Fruit fly (Drosophila melanogaster) whole organism, embryonic: ENCODE results near the gene Cyp312a1.

Experiments used
- Aef1 ChIP-seq: fragments of 200-800 bp; sonication (Bioruptor generic); IDR thresholded peaks from 3 replicates; pipeline ENCODE4 v1.3.6; 2022; ENCODE audit warnings: missing biosample characterization, missing genetic modification characterization
- Atf-2 ChIP-seq: fragments of 200-800 bp; sonication (Bioruptor generic); optimal IDR thresholded peaks from 2 replicates; lab custom pipeline; 2016; ENCODE audit warnings: missing biosample characterization, missing genetic modification characterization
- BtbVII ChIP-seq: fragments of 200-800 bp; sonication (Bioruptor generic); optimal IDR thresholded peaks from 3 replicates; lab custom pipeline; 2017; ENCODE audit warnings: missing biosample characterization, mild to moderate bottlenecking, missing genetic modification characterization
- C15 ChIP-seq: fragments of 200-800 bp; sonication (Bioruptor generic); IDR thresholded peaks from 3 replicates; pipeline ENCODE4 v1.3.6; 2022; ENCODE audit warnings: missing biosample characterization, missing genetic modification characterization
- CG10267 ChIP-seq: fragments of 200-800 bp; sonication (Bioruptor generic); optimal IDR thresholded peaks from 2 replicates; lab custom pipeline; 2018; ENCODE audit warnings: missing biosample characterization, mild to moderate bottlenecking, missing genetic modification characterization, moderate library complexity
- CG11093 ChIP-seq: fragments of 200-800 bp; sonication (Bioruptor generic); IDR thresholded peaks from 3 replicates; pipeline ENCODE4 v1.3.6; 2022; ENCODE audit warnings: missing biosample characterization, missing genetic modification characterization
- CG1233 ChIP-seq: fragments of 200-800 bp; sonication (Bioruptor generic); optimal IDR thresholded peaks from 4 replicates; lab custom pipeline; 2018; ENCODE audit warnings: missing biosample characterization, mild to moderate bottlenecking, missing genetic modification characterization
- CG14441 ChIP-seq: fragments of 200-800 bp; sonication (Bioruptor generic); IDR thresholded peaks from 2 replicates; pipeline ENCODE4 v1.3.6; 2022; ENCODE audit warnings: missing biosample characterization, missing genetic modification characterization
- CG15601 ChIP-seq: fragments of 200-800 bp; sonication (Bioruptor generic); optimal IDR thresholded peaks from 3 replicates; lab custom pipeline; 2019; ENCODE audit warnings: missing biosample characterization, mild to moderate bottlenecking, missing genetic modification characterization, moderate library complexity
- CG17186 ChIP-seq: fragments of 200-800 bp; sonication (Bioruptor generic); optimal IDR thresholded peaks from 3 replicates; lab custom pipeline; 2017; ENCODE audit warnings: missing biosample characterization, missing genetic modification reagents, missing genetic modification characterization
- CG17829 ChIP-seq: fragments of 200-800 bp; optimal IDR thresholded peaks from 2 replicates; lab custom pipeline; 2019; ENCODE audit warnings: missing biosample characterization, mild to moderate bottlenecking, missing genetic modification characterization, moderate library complexity
- CG18764 ChIP-seq: fragments of 200-800 bp; sonication (Bioruptor generic); optimal IDR thresholded peaks from 3 replicates; lab custom pipeline; 2016; ENCODE audit warnings: missing biosample characterization, missing genetic modification characterization
- CG34422 ChIP-seq: fragments of 200-800 bp; sonication (Bioruptor generic); IDR thresholded peaks from 3 replicates; pipeline ENCODE4 v1.3.6; 2022; ENCODE audit warnings: missing biosample characterization, missing genetic modification characterization
- CG4730 ChIP-seq: fragments of 200-800 bp; sonication (Bioruptor generic); IDR thresholded peaks from 2 replicates; pipeline ENCODE4 v1.3.6; 2022; ENCODE audit warnings: missing biosample characterization, missing genetic modification characterization
- CG6683 ChIP-seq: fragments of 200-800 bp; sonication (Bioruptor generic); optimal IDR thresholded peaks from 2 replicates; lab custom pipeline; 2017; ENCODE audit warnings: missing biosample characterization, mild to moderate bottlenecking, missing genetic modification characterization, missing genetic modification reagents
- CG7357 ChIP-seq: fragments of 200-800 bp; sonication (Bioruptor generic); IDR thresholded peaks from 3 replicates; pipeline ENCODE4 v1.3.6; 2022; ENCODE audit warnings: missing biosample characterization, missing genetic modification characterization
- CG8478 ChIP-seq: fragments of >200 bp; optimal IDR thresholded peaks from 2 replicates; lab custom pipeline; 2018
- CkIIα-i1 ChIP-seq: fragments of 200-800 bp; sonication (Bioruptor generic); IDR thresholded peaks from 2 replicates; pipeline ENCODE4 v1.3.6; 2022; ENCODE audit warnings: missing biosample characterization, missing genetic modification characterization
- Dek ChIP-seq: fragments of 200-800 bp; sonication (Bioruptor generic); optimal IDR thresholded peaks from 3 replicates; lab custom pipeline; 2019; ENCODE audit warnings: missing biosample characterization, mild to moderate bottlenecking, missing genetic modification characterization, moderate library complexity
- Doc2 ChIP-seq: fragments of 200-800 bp; sonication (Bioruptor generic); IDR thresholded peaks from 2 replicates; pipeline ENCODE4 v1.3.6; 2022; ENCODE audit warnings: missing biosample characterization, missing genetic modification characterization
- Drgx ChIP-seq: fragments of 200-800 bp; sonication (Bioruptor generic); IDR thresholded peaks from 2 replicates; pipeline ENCODE4 v1.3.6; 2022; ENCODE audit warnings: missing biosample characterization, missing genetic modification characterization
- H15 ChIP-seq: fragments of 200-800 bp; sonication (Bioruptor generic); IDR thresholded peaks from 3 replicates; pipeline ENCODE4 v1.3.6; 2022; ENCODE audit warnings: missing biosample characterization, missing genetic modification characterization
- HLHmδ ChIP-seq: fragments of 200-800 bp; sonication (Bioruptor generic); optimal IDR thresholded peaks from 2 replicates; lab custom pipeline; 2018; ENCODE audit warnings: missing biosample characterization, mild to moderate bottlenecking, missing genetic modification characterization, moderate library complexity
- HmgZ ChIP-seq: fragments of 200-800 bp; sonication (Bioruptor generic); optimal IDR thresholded peaks from 2 replicates; lab custom pipeline; 2018; ENCODE audit warnings: missing biosample characterization, mild to moderate bottlenecking, missing genetic modification characterization
- MBD-R2 ChIP-seq: fragments of 200-800 bp; sonication (Bioruptor generic); IDR thresholded peaks from 2 replicates; pipeline ENCODE4 v1.3.6; 2022; ENCODE audit warnings: missing biosample characterization, missing genetic modification characterization
- Nf-YB ChIP-seq: fragments of 200-800 bp; sonication (Bioruptor generic); optimal IDR thresholded peaks from 3 replicates; lab custom pipeline; 2019; ENCODE audit warnings: missing biosample characterization, mild to moderate bottlenecking, missing genetic modification characterization, moderate library complexity
- Opbp ChIP-seq: fragments of 200-800 bp; sonication (Bioruptor generic); IDR thresholded peaks from 3 replicates; pipeline ENCODE4 v1.3.6; 2022; ENCODE audit warnings: missing biosample characterization, missing genetic modification characterization; ENCODE audit not compliant: partially characterized antibody
- Optix ChIP-seq: fragments of 200-800 bp; sonication (Bioruptor generic); IDR thresholded peaks from 3 replicates; pipeline ENCODE4 v1.3.6; 2022; ENCODE audit warnings: missing biosample characterization, missing genetic modification characterization
- Side ChIP-seq: fragments of 200-800 bp; sonication (Bioruptor generic); optimal IDR thresholded peaks from 2 replicates; lab custom pipeline; 2016; ENCODE audit warnings: missing biosample characterization, missing genetic modification characterization
- ato ChIP-seq: fragments of 200-800 bp; sonication (Bioruptor generic); IDR thresholded peaks from 2 replicates; pipeline ENCODE4 v1.3.6; 2022; ENCODE audit warnings: missing biosample characterization, missing genetic modification characterization; ENCODE audit not compliant: partially characterized antibody
- cad ChIP-seq: fragments of >200 bp; optimal IDR thresholded peaks from 2 replicates; lab custom pipeline; 2017; ENCODE audit warnings: missing biosample characterization, missing genetic modification characterization
- chinmo ChIP-seq: fragments of 200-800 bp; sonication (Bioruptor generic); IDR thresholded peaks from 4 replicates; pipeline ENCODE4 v1.3.6; 2022; ENCODE audit warnings: missing biosample characterization, missing genetic modification characterization; ENCODE audit not compliant: partially characterized antibody
- chn ChIP-seq: fragments of 200-800 bp; sonication (Bioruptor generic); optimal IDR thresholded peaks from 2 replicates; lab custom pipeline; 2016; ENCODE audit warnings: missing biosample characterization, missing genetic modification characterization
- ci ChIP-seq: fragments of 200-800 bp; sonication (Bioruptor generic); IDR thresholded peaks from 3 replicates; pipeline ENCODE4 v1.3.6; 2022; ENCODE audit warnings: missing biosample characterization, missing genetic modification characterization
- disco-r ChIP-seq: fragments of 200-800 bp; sonication (Bioruptor generic); optimal IDR thresholded peaks from 2 replicates; lab custom pipeline; 2016; ENCODE audit warnings: missing biosample characterization, missing genetic modification characterization
- dmrt11E ChIP-seq: fragments of 200-800 bp; sonication (Bioruptor generic); optimal IDR thresholded peaks from 3 replicates; lab custom pipeline; 2018; ENCODE audit warnings: missing biosample characterization, mild to moderate bottlenecking, missing genetic modification characterization, moderate library complexity
- gro ChIP-seq: fragments of 200-800 bp; sonication (Bioruptor generic); optimal IDR thresholded peaks from 2 replicates; lab custom pipeline; 2016; ENCODE audit warnings: missing biosample characterization, missing genetic modification characterization
- ham ChIP-seq: fragments of 200-800 bp; sonication (Bioruptor generic); IDR thresholded peaks from 2 replicates; pipeline ENCODE4 v1.3.6; 2022; ENCODE audit warnings: missing biosample characterization, missing genetic modification characterization
- inv ChIP-seq: fragments of 200-800 bp; sonication (Bioruptor generic); IDR thresholded peaks from 2 replicates; pipeline ENCODE4 v1.3.6; 2022; ENCODE audit warnings: missing biosample characterization, missing genetic modification characterization; ENCODE audit not compliant: partially characterized antibody
- maf-S ChIP-seq: fragments of 200-800 bp; sonication (Bioruptor generic); optimal IDR thresholded peaks from 2 replicates; lab custom pipeline; 2016; ENCODE audit warnings: missing biosample characterization, missing genetic modification characterization
- mirr ChIP-seq: fragments of 200-800 bp; sonication (Bioruptor generic); optimal IDR thresholded peaks from 3 replicates; lab custom pipeline; 2018; ENCODE audit warnings: missing biosample characterization, mild to moderate bottlenecking, missing genetic modification characterization
- p53 ChIP-seq: fragments of 200-800 bp; sonication (Bioruptor generic); optimal IDR thresholded peaks from 2 replicates; lab custom pipeline; 2016; ENCODE audit warnings: missing biosample characterization, missing genetic modification characterization
- prd ChIP-seq, 3 experiments: fragments of >200 bp in 2 of 3; fragments of 200-800 bp in 1 of 3; sonication (Bioruptor generic) in 1 of 3; optimal IDR thresholded peaks in 2 of 3; IDR thresholded peaks in 1 of 3; 2 replicates in 2 of 3; 3 replicates in 1 of 3; pipeline versions ENCODE4 v1.3.6 to Lab custom; 2017 to 2022; ENCODE audit warnings: missing biosample characterization in 1 of 3, missing genetic modification characterization in 1 of 3
- psq ChIP-seq: fragments of 200-800 bp; sonication (Bioruptor generic); optimal IDR thresholded peaks from 2 replicates; lab custom pipeline; 2017; ENCODE audit warnings: missing biosample characterization, missing genetic modification characterization
- pzg ChIP-seq: fragments of 200-800 bp; sonication (Bioruptor generic); optimal IDR thresholded peaks from 3 replicates; lab custom pipeline; 2018; ENCODE audit warnings: missing biosample characterization, mild to moderate bottlenecking, missing genetic modification characterization, moderate library complexity
- shn ChIP-seq: fragments of 200-800 bp; sonication (Bioruptor generic); optimal IDR thresholded peaks from 3 replicates; lab custom pipeline; 2016; ENCODE audit warnings: missing biosample characterization, missing genetic modification characterization
- slou ChIP-seq: fragments of 200-800 bp; sonication (Bioruptor generic); optimal IDR thresholded peaks from 3 replicates; lab custom pipeline; 2016; ENCODE audit warnings: missing biosample characterization, missing genetic modification characterization
- so ChIP-seq: fragments of 200-800 bp; sonication (Bioruptor generic); IDR thresholded peaks from 3 replicates; pipeline ENCODE4 v1.3.6; 2022; ENCODE audit warnings: missing biosample characterization, missing genetic modification characterization
- sob ChIP-seq: fragments of 200-800 bp; sonication (Bioruptor generic); IDR thresholded peaks from 2 replicates; pipeline ENCODE4 v1.3.6; 2022; ENCODE audit warnings: missing biosample characterization, missing genetic modification characterization
- unpg ChIP-seq: fragments of 200-800 bp; sonication (Bioruptor generic); optimal IDR thresholded peaks from 3 replicates; lab custom pipeline; 2018; ENCODE audit warnings: missing biosample characterization, mild to moderate bottlenecking, missing genetic modification characterization, moderate library complexity
- wdn ChIP-seq: fragments of 200-800 bp; sonication (Bioruptor generic); IDR thresholded peaks from 2 replicates; pipeline ENCODE4 v1.3.6; 2022; ENCODE audit warnings: missing biosample characterization, missing genetic modification characterization
- zf30C ChIP-seq: fragments of 200-800 bp; sonication (Bioruptor generic); optimal IDR thresholded peaks from 3 replicates; lab custom pipeline; 2018; ENCODE audit warnings: missing biosample characterization, mild to moderate bottlenecking, missing genetic modification characterization

Gene Cyp312a1

DNA sequence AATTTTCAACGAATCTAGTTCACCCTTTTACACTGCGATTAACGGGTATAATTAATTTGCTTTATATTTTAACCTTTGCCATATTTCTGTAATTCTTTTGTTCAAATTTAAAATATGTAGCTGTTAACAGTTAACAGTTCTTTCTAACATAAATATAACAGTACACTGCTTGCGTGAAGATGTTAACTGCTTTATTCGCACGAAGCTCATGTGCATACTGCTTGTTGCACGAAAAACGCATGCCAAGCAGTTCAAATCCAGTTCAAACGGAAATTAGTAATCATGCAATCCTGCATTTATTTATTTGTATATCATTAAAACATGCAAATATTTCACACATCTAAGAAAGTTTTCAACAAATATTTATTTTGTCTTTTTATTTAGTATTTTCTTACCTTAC lies 44.5 kb downstream of the Cyp312a1 start (continued):
- TF ChIP-seq CG17186 (GFP tag; lab: Kevin White, UChicago) (peak; percentile 43), CG14441 (no peak), Doc2 (GFP tag; lab: Robert Waterston, UW) (no peak), CG7357 (GFP tag; lab: Robert Waterston, UW) (no peak), so (GFP tag; lab: Robert Waterston, UW) (no peak), chn (GFP tag; lab: Kevin White, UChicago) (no peak), Optix (no peak), Opbp (GFP tag; lab: Robert Waterston, UW) (peak; percentile 73), p53 (no peak), ato (GFP tag; lab: Robert Waterston, UW) (no peak), HmgZ (peak; percentile 4), CG10267 (tag; lab: Kevin White, UChicago) (no peak), Aef1 (GFP tag; lab: Robert Waterston, UW) (no peak), CG8478 (no peak), CkIIα-i1 (GFP tag; lab: Robert Waterston, UW) (no peak), Nf-YB (GFP tag; lab: Kevin White, UChicago) (no peak), psq (GFP tag; lab: Kevin White, UChicago) (no peak), inv (GFP tag; lab: Robert Waterston, UW) (no peak), dmrt11E (tag; lab: Kevin White, UChicago) (no peak), wdn (GFP tag; lab: Robert Waterston, UW) (no peak), Side (GFP tag; lab: Kevin White, UChicago) (no peak), maf-S (GFP tag; lab: Kevin White, UChicago) (no peak), chinmo (GFP tag; lab: Robert Waterston, UW) (peak; percentile 97), CG4730 (GFP tag; lab: Robert Waterston, UW) (no peak), H15 (GFP tag; lab: Robert Waterston, UW) (no peak), disco-r (GFP tag; lab: Kevin White, UChicago) (no peak), BtbVII (GFP tag; lab: Kevin White, UChicago) (no peak), CG6683 (GFP tag; lab: Kevin White, UChicago) (no peak), prd (optimal IDR thresholded peaks at IDR 0.05; lab: Kevin White, UChicago) (no peak), prd (GFP tag; IDR thresholded peaks at IDR 0.05; lab: Robert Waterston, UW) (no peak), HLHmδ (GFP tag; lab: Kevin White, UChicago) (no peak), cad (GFP tag; lab: Kevin White, UChicago) (no peak), Atf-2 (GFP tag; lab: Kevin White, UChicago) (no peak), unpg (GFP tag; lab: Kevin White, UChicago) (peak; percentile 9), C15 (no peak), slou (no peak), ci (GFP tag; lab: Robert Waterston, UW) (peak; percentile 55; the same call in 2 of the 3 replicates), CG34422 (GFP tag; lab: Robert Waterston, UW) (no peak), sob (peak; percentile 56), CG18764 (GFP tag; lab: Kevin White, UChicago) (no peak), mirr (GFP tag; lab: Kevin White, UChicago) (no peak), MBD-R2 (0 out of 2 replicates have a peak, but pooled peaks have one; percentile 25), pzg (GFP tag; lab: Kevin White, UChicago) (peak; percentile 3), shn (no peak), CG15601 (tag; lab: Kevin White, UChicago) (peak; percentile 33), gro (GFP tag; lab: Kevin White, UChicago) (peak; percentile 26), Drgx (no peak), CG11093 (GFP tag; lab: Robert Waterston, UW) (no peak), ham (GFP tag; lab: Robert Waterston, UW) (no peak), CG17829 (tag; lab: Kevin White, UChicago) (peak; percentile 55), Dek (peak; percentile 17), zf30C (GFP tag; lab: Kevin White, UChicago) (peak; percentile 33), CG1233 (GFP tag; lab: Kevin White, UChicago) (no peak)
